Worm (Caenorhabditis elegans): Measurements from ENCODE around the gene slc-25A29.

slc-25A29 gene

ce11 chrV:14688097-14688912, 30.3 kb upstream of the slc-25A29 start, which contains the start of gene C47E8.11 (continued):
- TF ChIP-seq nhr-120 (GFP tag; IDR thresholded peaks at IDR 0.05) (no peak), aptf-3 (GFP tag; IDR thresholded peaks at IDR 0.05) (no peak), lin-35 (GFP tag; optimal IDR thresholded peaks at IDR 0.05) (peak in 1 of 3 experiments; percentile 62), ztf-26 (tag; optimal IDR thresholded peaks at IDR 0.05) (peak; percentile 74), bed-2 (GFP tag; IDR thresholded peaks at IDR 0.05) (no peak), K12H6.12 (tag; optimal IDR thresholded peaks at IDR 0.05) (peak; percentile 39), nhr-90 (tag; optimal IDR thresholded peaks at IDR 0.05) (no peak), attf-3 (GFP tag; conservative IDR thresholded peaks at IDR 0.05) (no peak), lag-1 (GFP tag; IDR thresholded peaks at IDR 0.05) (peak; percentile 6; the same call in 1 of the 2 replicates), pbrm-1 (GFP tag; IDR thresholded peaks at IDR 0.05) (peak; percentile 85), repo-1 (tag; optimal IDR thresholded peaks at IDR 0.05) (peak; percentile 80), tbp1 (GFP tag; optimal IDR thresholded peaks at IDR 0.05) (peak; percentile 67), hmg-1.2 (GFP tag; IDR thresholded peaks at IDR 0.05) (peak; percentile 36; the same call in 1 of the 2 replicates), ama-1 (optimal IDR thresholded peaks at IDR 0.05) (peak; percentile 92), ama-1 (GFP tag; optimal IDR thresholded peaks at IDR 0.05) (peak; percentile 57 to 77), snpc-1.3 (tag; optimal IDR thresholded peaks at IDR 0.05; ENCODE audit: insufficient read depth) (peak; percentile 82), atf-7 (tag; optimal IDR thresholded peaks at IDR 0.05) (peak; percentile 34), zim-3 (tag; optimal IDR thresholded peaks at IDR 0.05) (peak; percentile 50), ekl-4 (GFP tag; IDR thresholded peaks at IDR 0.05) (peak; percentile 77; the same call in 1 of the 2 replicates), B0336.3 (GFP tag; IDR thresholded peaks at IDR 0.05) (peak; percentile 86), lin-54 (GFP tag; optimal IDR thresholded peaks at IDR 0.05) (peak; percentile 64), F33H1.4 (GFP tag; IDR thresholded peaks at IDR 0.05) (peak; percentile 36; the same call in 1 of the 2 replicates), ztf-18 (tag; optimal IDR thresholded peaks at IDR 0.05) (peak; percentile 43), lsl-1 (GFP tag; optimal IDR thresholded peaks at IDR 0.05) (peak; percentile 52), efl-1 (GFP tag; optimal IDR thresholded peaks at IDR 0.05) (peak; percentile 19), cebp-2 (GFP tag; IDR thresholded peaks at IDR 0.05) (0 out of 2 replicates have a peak, but pooled peaks have one; percentile 40), F52B5.7 (tag; optimal IDR thresholded peaks at IDR 0.05) (peak; percentile 48), hsf-1 (GFP tag; IDR thresholded peaks at IDR 0.05) (peak; percentile 85), nfyb-1 (GFP tag; IDR thresholded peaks at IDR 0.05) (peak; percentile 75), zfh-2 (GFP tag; conservative IDR thresholded peaks at IDR 0.05) (peak; percentile 51), B0261.1 (tag; optimal IDR thresholded peaks at IDR 0.05) (peak; percentile 6), nhr-179 (tag; optimal IDR thresholded peaks at IDR 0.05) (no peak), ZK185.1 (tag; optimal IDR thresholded peaks at IDR 0.05; ENCODE audit: poor library complexity, severe bottlenecking) (peak; percentile 64), aptf-2 (GFP tag; conservative IDR thresholded peaks at IDR 0.05) (no peak), tlf-1 (GFP tag; optimal IDR thresholded peaks at IDR 0.05) (peak; percentile 78), ztf-28 (GFP tag; IDR thresholded peaks at IDR 0.05) (no peak), lsy-27 (tag; optimal IDR thresholded peaks at IDR 0.05; ENCODE audit: borderline replicate concordance, insufficient read depth) (no peak), ceh-27 (GFP tag; optimal IDR thresholded peaks at IDR 0.05) (no peak), dox-1 (GFP tag; IDR thresholded peaks at IDR 0.05) (peak; percentile 76), ets-4 (GFP tag; optimal IDR thresholded peaks at IDR 0.05) (peak; percentile 46), rcor-1 (GFP tag; IDR thresholded peaks at IDR 0.05) (peak; percentile 30), D2030.7 (GFP tag; IDR thresholded peaks at IDR 0.05) (peak; percentile 39; the same call in 1 of the 2 replicates), snpc-3.4 (tag; optimal IDR thresholded peaks at IDR 0.05) (peak; percentile 88), unc-130 (GFP tag; optimal IDR thresholded peaks at IDR 0.05) (peak; percentile 46), snpc-4 (GFP tag; optimal IDR thresholded peaks at IDR 0.05) (peak; percentile 3), snpc-4 (tag; optimal IDR thresholded peaks at IDR 0.05) (peak in 2 of 4 experiments; percentile 39 to 74), mel-28 (tag; optimal IDR thresholded peaks at IDR 0.05; ENCODE audit: borderline replicate concordance) (no peak)
